Fruit fly (Drosophila melanogaster): ENCODE results near the gene CG4829.

DNA sequence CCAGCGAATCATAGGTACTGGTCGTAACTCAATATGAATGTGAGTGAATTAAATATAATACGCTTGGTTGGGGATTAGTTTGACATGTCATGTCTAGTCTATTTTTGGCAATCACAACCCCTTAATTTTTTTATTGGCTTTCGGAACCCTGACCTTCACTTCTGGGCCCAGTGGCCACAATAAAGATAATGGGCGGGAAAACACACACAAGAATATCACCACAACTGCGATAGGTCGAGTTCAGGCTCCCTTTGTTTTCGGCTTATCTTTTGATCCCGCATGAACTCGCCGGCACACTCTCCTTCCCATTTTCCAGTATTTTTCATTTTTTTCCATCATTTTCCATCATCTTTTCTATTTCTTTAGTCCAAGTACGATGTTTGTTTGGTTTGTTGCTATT is 6.7 kb downstream of the CG4829 start:
- TF ChIP-seq Sin3A (optimal IDR thresholded peaks at IDR 0.05) (no peak), Myc (optimal IDR thresholded peaks at IDR 0.05) (no peak), ttk (optimal IDR thresholded peaks at IDR 0.05) (no peak), h (optimal IDR thresholded peaks at IDR 0.05) (no peak), psq (optimal IDR thresholded peaks at IDR 0.05) (no peak)
